Worm (Caenorhabditis elegans): ENCODE data around the gene srz-97.

srz-97 gene

ce11 chrV:14500554-14500953 lies 32.5 kb upstream of the srz-97 start:
- TF ChIP-seq efl-1 (GFP tag; optimal IDR thresholded peaks at IDR 0.05) (peak; percentile 14), rcor-1 (GFP tag; IDR thresholded peaks at IDR 0.05) (no peak), atf-7 (tag; optimal IDR thresholded peaks at IDR 0.05) (no peak), hmg-1.2 (GFP tag; IDR thresholded peaks at IDR 0.05) (peak; percentile 71), ztf-6 (GFP tag; IDR thresholded peaks at IDR 0.05) (no peak)

- TF ChIP-seq F57A8.1 (GFP tag; optimal IDR thresholded peaks at IDR 0.05) = no peak
- TF ChIP-seq ztf-28 (GFP tag; IDR thresholded peaks at IDR 0.05) = no peak
- peak; percentile 21 for TF ChIP-seq nhr-80 (tag; optimal IDR thresholded peaks at IDR 0.05)
- TF ChIP-seq nhr-27 (tag; optimal IDR thresholded peaks at IDR 0.05) = no peak
- peak; percentile 51; the same call in 1 of the 2 replicates for TF ChIP-seq dox-1 (GFP tag; IDR thresholded peaks at IDR 0.05)
- TF ChIP-seq cebp-2 (GFP tag; IDR thresholded peaks at IDR 0.05) = no peak
- TF ChIP-seq lin-26 (GFP tag; IDR thresholded peaks at IDR 0.05) = peak; percentile 30; the same call in 1 of the 2 replicates
- no peak for TF ChIP-seq egl-44 (GFP tag; IDR thresholded peaks at IDR 0.05)
- TF ChIP-seq Y56A3A.18 (GFP tag; IDR thresholded peaks at IDR 0.05) = no peak
- no peak for TF ChIP-seq fkh-3 (tag; optimal IDR thresholded peaks at IDR 0.05)
- TF ChIP-seq B0261.1 (tag; optimal IDR thresholded peaks at IDR 0.05) = no peak
- TF ChIP-seq lin-40 (tag; optimal IDR thresholded peaks at IDR 0.05) = no peak
- no peak for TF ChIP-seq F49E8.2 (tag; optimal IDR thresholded peaks at IDR 0.05; ENCODE audit: insufficient read depth)
- no peak for TF ChIP-seq unc-130 (GFP tag; optimal IDR thresholded peaks at IDR 0.05)
- no peak for TF ChIP-seq madf-6 (GFP tag; IDR thresholded peaks at IDR 0.05)
- no peak for TF ChIP-seq D2030.7 (GFP tag; IDR thresholded peaks at IDR 0.05)
- TF ChIP-seq ztf-26 (tag; optimal IDR thresholded peaks at IDR 0.05) = no peak
- TF ChIP-seq efl-1 (GFP tag; optimal IDR thresholded peaks at IDR 0.05) = no peak
- TF ChIP-seq ama-1 (optimal IDR thresholded peaks at IDR 0.05) = no peak
- TF ChIP-seq ama-1 (GFP tag; optimal IDR thresholded peaks at IDR 0.05) = no peak
- TF ChIP-seq C17E4.6 (GFP tag; IDR thresholded peaks at IDR 0.05) = no peak
- no peak for TF ChIP-seq hmg-20 (GFP tag; IDR thresholded peaks at IDR 0.05)
- no peak for TF ChIP-seq Y95B8A.8 (GFP tag; IDR thresholded peaks at IDR 0.05)
- TF ChIP-seq B0336.3 (GFP tag; IDR thresholded peaks at IDR 0.05) = no peak
- no peak for TF ChIP-seq ceh-79 (tag; optimal IDR thresholded peaks at IDR 0.05)
- no peak for TF ChIP-seq let-607 (tag; optimal IDR thresholded peaks at IDR 0.05)
Observed at ce11 chrV:14499074-14499864, 31.2 kb upstream of the srz-97 start.

- TF ChIP-seq lsl-1 (GFP tag; optimal IDR thresholded peaks at IDR 0.05) (no peak), ekl-4 (GFP tag; IDR thresholded peaks at IDR 0.05) (no peak), egl-44 (GFP tag; IDR thresholded peaks at IDR 0.05) (no peak), ztf-18 (tag; optimal IDR thresholded peaks at IDR 0.05) (no peak), C06A6.2 (GFP tag; conservative IDR thresholded peaks at IDR 0.05) (no peak), lag-1 (GFP tag; IDR thresholded peaks at IDR 0.05) (no peak), F10E7.11 (tag; optimal IDR thresholded peaks at IDR 0.05) (no peak), hsf-1 (GFP tag; IDR thresholded peaks at IDR 0.05) (no peak), nhr-80 (tag; optimal IDR thresholded peaks at IDR 0.05) (no peak), T26A5.8 (tag; optimal IDR thresholded peaks at IDR 0.05) (no peak)
Observed at ce11 chrV:14498204-14498603, 30.2 kb upstream of the srz-97 start.
